Worm (Caenorhabditis elegans): ENCODE data around the gene tyra-3.

ce11 chrX:4914464-4914863 lies 33.4 kb upstream of the tyra-3 start:
- TF ChIP-seq ceh-9 (tag; optimal IDR thresholded peaks at IDR 0.05) (no peak), R02D3.7 (tag; optimal IDR thresholded peaks at IDR 0.05) (no peak), nhr-25 (tag; optimal IDR thresholded peaks at IDR 0.05) (no peak), aly-2 (tag; optimal IDR thresholded peaks at IDR 0.05) (no peak), mdl-1 (tag; optimal IDR thresholded peaks at IDR 0.05) (no peak), egl-27 (tag; optimal IDR thresholded peaks at IDR 0.05) (no peak), lin-39 (tag; optimal IDR thresholded peaks at IDR 0.05) (no peak), elt-1 (tag; optimal IDR thresholded peaks at IDR 0.05) (no peak)
